Fruit fly (Drosophila melanogaster) whole organism, embryonic: ENCODE results near the gene CG14340.

ENCODE experiments used
- Adf1 ChIP-seq: fragments of 200-800 bp; sonication (Bioruptor generic); IDR thresholded peaks from 2 replicates; pipeline ENCODE4 v1.3.6; 2022; ENCODE audit warnings: missing biosample characterization, missing genetic modification characterization
- Bgb ChIP-seq: fragments of 200-800 bp; sonication (Bioruptor generic); IDR thresholded peaks from 2 replicates; pipeline ENCODE4 v1.3.6; 2022; ENCODE audit warnings: missing biosample characterization, missing genetic modification characterization; ENCODE audit not compliant: partially characterized antibody
- CG1024 ChIP-seq: fragments of 200-800 bp; sonication (Bioruptor generic); IDR thresholded peaks from 2 replicates; pipeline ENCODE4 v1.3.6; 2022; ENCODE audit warnings: missing biosample characterization, missing genetic modification characterization
- CG10979 ChIP-seq: fragments of 200-800 bp; sonication (Bioruptor generic); optimal IDR thresholded peaks from 2 replicates; lab custom pipeline; 2018; ENCODE audit warnings: missing biosample characterization, mild to moderate bottlenecking, missing genetic modification characterization, moderate library complexity
- CG11398 ChIP-seq: fragments of 200-800 bp; sonication (Bioruptor generic); optimal IDR thresholded peaks from 2 replicates; lab custom pipeline; 2016; ENCODE audit warnings: missing biosample characterization, missing genetic modification characterization
- CG15011 ChIP-seq: fragments of 200-800 bp; sonication (Bioruptor generic); optimal IDR thresholded peaks from 3 replicates; lab custom pipeline; 2018; ENCODE audit warnings: missing biosample characterization, mild to moderate bottlenecking, missing genetic modification characterization
- CG15514 ChIP-seq: fragments of 200-800 bp; sonication (Bioruptor generic); optimal IDR thresholded peaks from 3 replicates; lab custom pipeline; 2017; ENCODE audit warnings: missing biosample characterization, missing genetic modification characterization, mild to moderate bottlenecking, moderate library complexity, missing genetic modification reagents
- CG1603 ChIP-seq: fragments of 200-800 bp; sonication (Bioruptor generic); optimal IDR thresholded peaks from 2 replicates; lab custom pipeline; 2019; ENCODE audit warnings: missing biosample characterization, mild to moderate bottlenecking, missing genetic modification characterization, moderate library complexity
- CG16779 ChIP-seq: fragments of 200-800 bp; sonication (Bioruptor generic); IDR thresholded peaks from 2 replicates; pipeline ENCODE4 v1.3.6; 2022; ENCODE audit warnings: missing biosample characterization, missing genetic modification characterization
- CG17328 ChIP-seq: fragments of 200-800 bp; sonication (Bioruptor generic); IDR thresholded peaks from 2 replicates; pipeline ENCODE4 v1.3.6; 2022; ENCODE audit warnings: missing biosample characterization, missing genetic modification characterization
- CG17361 ChIP-seq: fragments of 200-800 bp; sonication (Bioruptor generic); IDR thresholded peaks from 3 replicates; pipeline ENCODE4 v1.3.6; 2022; ENCODE audit warnings: missing biosample characterization, missing genetic modification characterization
- CG2120 ChIP-seq: fragments of 200-800 bp; sonication (Bioruptor generic); optimal IDR thresholded peaks from 3 replicates; lab custom pipeline; 2016; ENCODE audit warnings: missing biosample characterization, missing genetic modification characterization
- CG2202 ChIP-seq: fragments of 200-800 bp; sonication (Bioruptor generic); optimal IDR thresholded peaks from 2 replicates; lab custom pipeline; 2018; ENCODE audit warnings: missing biosample characterization, mild to moderate bottlenecking, missing genetic modification characterization
- CG33213 ChIP-seq: fragments of 200-800 bp; sonication (Bioruptor generic); optimal IDR thresholded peaks from 3 replicates; lab custom pipeline; 2016; ENCODE audit warnings: missing biosample characterization, missing genetic modification characterization
- CG34422 ChIP-seq: fragments of 200-800 bp; sonication (Bioruptor generic); IDR thresholded peaks from 3 replicates; pipeline ENCODE4 v1.3.6; 2022; ENCODE audit warnings: missing biosample characterization, missing genetic modification characterization
- CG7556 ChIP-seq: fragments of 200-800 bp; sonication (Bioruptor generic); optimal IDR thresholded peaks from 2 replicates; lab custom pipeline; 2017; ENCODE audit warnings: missing biosample characterization, mild to moderate bottlenecking, missing genetic modification characterization
- CG9876 ChIP-seq: fragments of 200-800 bp; sonication (Bioruptor generic); optimal IDR thresholded peaks from 2 replicates; lab custom pipeline; 2016; ENCODE audit warnings: missing biosample characterization, missing genetic modification characterization
- CG9932 ChIP-seq: fragments of 200-800 bp; sonication (Bioruptor generic); IDR thresholded peaks from 2 replicates; pipeline ENCODE4 v1.3.6; 2022; ENCODE audit warnings: missing biosample characterization, missing genetic modification characterization
- Chrac-16 ChIP-seq: fragments of 200-800 bp; sonication (Bioruptor generic); optimal IDR thresholded peaks from 3 replicates; lab custom pipeline; 2016; ENCODE audit warnings: missing biosample characterization, missing genetic modification characterization
- E2f1 ChIP-seq: fragments of 200-800 bp; sonication (Bioruptor generic); IDR thresholded peaks from 2 replicates; pipeline ENCODE4 v1.3.6; 2022; ENCODE audit warnings: missing biosample characterization, missing genetic modification characterization
- HmgD ChIP-seq: fragments of 200-800 bp; sonication (Bioruptor generic); optimal IDR thresholded peaks from 3 replicates; lab custom pipeline; 2016; ENCODE audit warnings: missing biosample characterization, missing genetic modification characterization
- Hmr ChIP-seq: fragments of 200-800 bp; sonication (Bioruptor generic); optimal IDR thresholded peaks from 3 replicates; lab custom pipeline; 2017; ENCODE audit warnings: mild to moderate bottlenecking, missing biosample characterization, missing genetic modification reagents, missing genetic modification characterization
- Mad ChIP-seq: fragments of 200-800 bp; sonication (Bioruptor generic); optimal IDR thresholded peaks from 2 replicates; lab custom pipeline; 2016; ENCODE audit warnings: missing biosample characterization, missing genetic modification characterization
- Nf-YA ChIP-seq: fragments of 200-800 bp; sonication (Bioruptor generic); IDR thresholded peaks from 2 replicates; pipeline ENCODE4 v1.3.6; 2022; ENCODE audit warnings: missing biosample characterization, missing genetic modification characterization
- Nf-YC ChIP-seq: fragments of 200-800 bp; optimal IDR thresholded peaks from 3 replicates; lab custom pipeline; 2019; ENCODE audit warnings: missing biosample characterization, mild to moderate bottlenecking, missing genetic modification characterization, moderate library complexity
- Pdp1 ChIP-seq, 2 experiments: fragments of 200-800 bp; sonication (Bioruptor generic); optimal IDR thresholded peaks; 3 replicates each; lab custom pipeline; 2016; ENCODE audit warnings: missing biosample characterization in 2 of 2, missing genetic modification characterization in 2 of 2, mild to moderate bottlenecking in 1 of 2, moderate library complexity in 1 of 2
- Tbp ChIP-seq: fragments of >200 bp; optimal IDR thresholded peaks from 2 replicates; lab custom pipeline; 2018; ENCODE audit warnings: missing biosample characterization, missing genetic modification characterization
- Usf ChIP-seq: fragments of 200-800 bp; sonication (Bioruptor generic); optimal IDR thresholded peaks from 2 replicates; lab custom pipeline; 2017; ENCODE audit warnings: missing genotype, missing biosample characterization, missing genetic modification characterization
- bbx ChIP-seq: fragments of 200-800 bp; sonication (Bioruptor generic); IDR thresholded peaks from 2 replicates; pipeline ENCODE4 v1.3.6; 2022; ENCODE audit warnings: missing biosample characterization, missing genetic modification characterization; ENCODE audit not compliant: partially characterized antibody
- caup ChIP-seq: fragments of 200-800 bp; sonication (Bioruptor generic); optimal IDR thresholded peaks from 3 replicates; lab custom pipeline; 2017; ENCODE audit warnings: missing biosample characterization, mild to moderate bottlenecking, missing genetic modification characterization, moderate library complexity; ENCODE audit not compliant: severe bottlenecking
- cg ChIP-seq: fragments of 200-800 bp; sonication (Bioruptor generic); optimal IDR thresholded peaks from 3 replicates; lab custom pipeline; 2019; ENCODE audit warnings: missing biosample characterization, mild to moderate bottlenecking, missing genetic modification characterization, moderate library complexity
- dpn ChIP-seq, 2 experiments: fragments of 200-800 bp; sonication (Bioruptor generic); optimal IDR thresholded peaks; 3 replicates each; lab custom pipeline; 2016; ENCODE audit warnings: missing biosample characterization in 2 of 2, missing genetic modification characterization in 2 of 2
- gcm ChIP-seq: fragments of 200-800 bp; sonication (Bioruptor generic); optimal IDR thresholded peaks from 2 replicates; lab custom pipeline; 2019; ENCODE audit warnings: missing biosample characterization, mild to moderate bottlenecking, missing genetic modification characterization, moderate library complexity
- hth ChIP-seq: fragments of >200 bp; optimal IDR thresholded peaks from 2 replicates; lab custom pipeline; 2017; ENCODE audit warnings: inconsistent platforms
- knrl ChIP-seq: fragments of 200-800 bp; sonication (Bioruptor generic); IDR thresholded peaks from 3 replicates; pipeline ENCODE4 v1.3.6; 2022; ENCODE audit warnings: missing biosample characterization, missing genetic modification characterization; ENCODE audit not compliant: partially characterized antibody
- lbe ChIP-seq: fragments of 200-800 bp; sonication (Bioruptor generic); optimal IDR thresholded peaks from 2 replicates; lab custom pipeline; 2016; ENCODE audit warnings: missing biosample characterization, mild to moderate bottlenecking, missing genetic modification characterization
- mam ChIP-seq: fragments of 200-800 bp; sonication (Bioruptor generic); optimal IDR thresholded peaks from 3 replicates; lab custom pipeline; 2016; ENCODE audit warnings: missing biosample characterization, missing genetic modification characterization
- nom ChIP-seq: fragments of 200-800 bp; sonication (Bioruptor generic); optimal IDR thresholded peaks from 2 replicates; lab custom pipeline; 2017; ENCODE audit warnings: missing biosample characterization, missing genetic modification characterization, mild to moderate bottlenecking, moderate library complexity, missing genetic modification reagents
- onecut ChIP-seq: fragments of 200-800 bp; sonication (Bioruptor generic); IDR thresholded peaks from 2 replicates; pipeline ENCODE4 v1.3.6; 2022; ENCODE audit warnings: missing biosample characterization, missing genetic modification characterization
- pfk ChIP-seq: fragments of 200-800 bp; sonication (Bioruptor generic); optimal IDR thresholded peaks from 2 replicates; lab custom pipeline; 2018; ENCODE audit warnings: missing biosample characterization, mild to moderate bottlenecking, missing genetic modification characterization, moderate library complexity
- pita ChIP-seq: fragments of 200-800 bp; sonication (Bioruptor generic); optimal IDR thresholded peaks from 2 replicates; lab custom pipeline; 2017; ENCODE audit warnings: missing biosample characterization, mild to moderate bottlenecking, missing genetic modification characterization
- pros ChIP-seq: fragments of 200-800 bp; sonication (Bioruptor generic); optimal IDR thresholded peaks from 3 replicates; lab custom pipeline; 2019; ENCODE audit warnings: missing biosample characterization, mild to moderate bottlenecking, missing genetic modification characterization, moderate library complexity
- scrt ChIP-seq: fragments of 200-800 bp; sonication (Bioruptor generic); optimal IDR thresholded peaks from 2 replicates; lab custom pipeline; 2018; ENCODE audit warnings: missing biosample characterization, mild to moderate bottlenecking, missing genetic modification characterization, moderate library complexity
- sens-2 ChIP-seq: fragments of 200-800 bp; sonication (Bioruptor generic); IDR thresholded peaks from 2 replicates; pipeline ENCODE4 v1.3.6; 2022; ENCODE audit warnings: missing biosample characterization, missing genetic modification characterization
- shn ChIP-seq: fragments of 200-800 bp; sonication (Bioruptor generic); optimal IDR thresholded peaks from 3 replicates; lab custom pipeline; 2016; ENCODE audit warnings: missing biosample characterization, missing genetic modification characterization
- slou ChIP-seq: fragments of 200-800 bp; sonication (Bioruptor generic); optimal IDR thresholded peaks from 3 replicates; lab custom pipeline; 2016; ENCODE audit warnings: missing biosample characterization, missing genetic modification characterization
- sr ChIP-seq: fragments of 200-800 bp; sonication (Bioruptor generic); IDR thresholded peaks from 3 replicates; pipeline ENCODE4 v1.3.6; 2022; ENCODE audit warnings: missing biosample characterization, missing genetic modification characterization
- ssp ChIP-seq: fragments of 200-800 bp; sonication (Bioruptor generic); IDR thresholded peaks from 2 replicates; pipeline ENCODE4 v1.3.6; 2022; ENCODE audit warnings: missing biosample characterization, missing genetic modification characterization
- sug ChIP-seq: fragments of 200-800 bp; optimal IDR thresholded peaks from 2 replicates; lab custom pipeline; 2019; ENCODE audit warnings: missing biosample characterization, mild to moderate bottlenecking, missing genetic modification characterization, moderate library complexity
- tgo ChIP-seq: fragments of 200-800 bp; sonication (Bioruptor generic); IDR thresholded peaks from 3 replicates; pipeline ENCODE4 v1.3.6; 2022; ENCODE audit warnings: missing biosample characterization, missing genetic modification characterization

Gene CG14340

DNA sequence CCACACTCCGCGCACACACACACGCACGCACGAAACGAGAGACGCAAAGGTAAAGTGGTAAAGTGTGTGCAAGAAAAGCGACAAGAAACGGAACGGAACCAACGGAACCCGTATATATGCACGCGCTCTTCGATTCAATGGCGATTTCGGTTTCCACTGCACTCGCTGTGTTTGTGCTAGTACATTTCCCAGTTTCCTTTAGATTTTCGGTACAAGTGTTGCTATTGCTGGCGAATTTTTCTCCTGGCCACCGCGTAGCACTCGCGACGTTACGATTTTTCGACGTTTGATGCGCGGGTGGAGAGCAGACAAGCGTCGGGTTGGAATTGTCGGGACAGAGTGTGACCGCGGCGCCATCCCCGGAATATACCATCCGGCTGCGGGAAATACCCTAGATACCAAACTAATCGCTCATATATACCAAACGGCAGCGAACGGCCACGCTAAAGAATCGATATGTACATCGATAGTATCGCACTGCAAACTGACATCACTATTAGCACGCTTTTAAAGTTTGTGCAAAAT, 35.2 kb upstream of the CG14340 start, which contains the start of the genes S and ast:
S (minus strand) TSS at position 347 of the 525 bp plus-strand sequence.
ast (plus strand) TSS at position 480 of the 525 bp plus-strand sequence.
- peak; percentile 44 for TF ChIP-seq mam (GFP tag; lab: Kevin White, UChicago)
- peak; percentile 1 for TF ChIP-seq CG2202 (tag; lab: Kevin White, UChicago)
- TF ChIP-seq sr (GFP tag; lab: Robert Waterston, UW): 0 out of 3 replicates have a peak, but pooled peaks have one; percentile 13
- peak; percentile 77 for TF ChIP-seq Hmr (GFP tag; lab: Kevin White, UChicago)
- peak; percentile 34 for TF ChIP-seq scrt (GFP tag; lab: Kevin White, UChicago)
- TF ChIP-seq sens-2 (GFP tag; lab: Robert Waterston, UW): no peak
- 0 out of 2 replicates have a peak, but pooled peaks have one; percentile 20 for TF ChIP-seq CG17328
- TF ChIP-seq Chrac-16 (GFP tag; lab: Kevin White, UChicago): no peak
- TF ChIP-seq CG33213 (GFP tag; lab: Kevin White, UChicago): peak; percentile 59
- peak; percentile 26 for TF ChIP-seq Mad
- TF ChIP-seq CG15011: no peak
- TF ChIP-seq pfk (GFP tag; lab: Kevin White, UChicago): peak; percentile 73
- peak; percentile 81 for TF ChIP-seq CG9932
- TF ChIP-seq shn: peak; percentile 6
- TF ChIP-seq CG16779 (GFP tag; lab: Robert Waterston, UW): peak; percentile 13; the same call in 1 of the 2 replicates
- peak; percentile 19 for TF ChIP-seq CG2120 (GFP tag; lab: Kevin White, UChicago)
- peak; percentile 29; the same call in 2 of the 3 replicates for TF ChIP-seq CG17361 (GFP tag; lab: Robert Waterston, UW)
- peak in 1 of 2 experiments; percentile 52 for TF ChIP-seq Pdp1 (GFP tag; optimal IDR thresholded peaks at IDR 0.05; lab: Kevin White, UChicago)
- no peak for TF ChIP-seq Tbp
- TF ChIP-seq CG7556 (GFP tag; lab: Kevin White, UChicago): peak; percentile 4
- TF ChIP-seq slou (GFP tag; lab: Kevin White, UChicago): no peak
- TF ChIP-seq hth (lab: Kevin White, UChicago): no peak
- TF ChIP-seq CG1603: peak; percentile 86
- TF ChIP-seq CG34422: peak; percentile 66; the same call in 1 of the 3 replicates
- no peak for TF ChIP-seq tgo (GFP tag; lab: Robert Waterston, UW)
- TF ChIP-seq Bgb (GFP tag; lab: Robert Waterston, UW): peak; percentile 99
- TF ChIP-seq onecut (GFP tag; lab: Robert Waterston, UW): peak; percentile 23; the same call in 1 of the 2 replicates
- TF ChIP-seq gcm (GFP tag; lab: Kevin White, UChicago): peak; percentile 76
- TF ChIP-seq Adf1: peak; percentile 62
- peak; percentile 6 for TF ChIP-seq CG10979 (tag; lab: Kevin White, UChicago)
- peak; percentile 49 for TF ChIP-seq pros (GFP tag; lab: Kevin White, UChicago)
- TF ChIP-seq CG9876 (GFP tag; lab: Kevin White, UChicago): peak; percentile 40
- TF ChIP-seq ssp (GFP tag; lab: Robert Waterston, UW): peak; percentile 50; the same call in 1 of the 2 replicates
- TF ChIP-seq cg (GFP tag; lab: Kevin White, UChicago): peak; percentile 16
- TF ChIP-seq lbe (GFP tag; lab: Kevin White, UChicago): no peak
- TF ChIP-seq HmgD (GFP tag; lab: Kevin White, UChicago): peak; percentile 62
- TF ChIP-seq bbx: peak; percentile 98
- peak; percentile 8 for TF ChIP-seq CG11398 (GFP tag; lab: Kevin White, UChicago)
- peak; percentile 41 for TF ChIP-seq Nf-YC (tag; lab: Kevin White, UChicago)
- TF ChIP-seq nom (GFP tag; lab: Kevin White, UChicago): peak; percentile 61
- TF ChIP-seq knrl: peak; percentile 97
- TF ChIP-seq caup: peak; percentile 3
- peak; percentile 6 to 23 for TF ChIP-seq dpn (GFP tag; optimal IDR thresholded peaks at IDR 0.05; lab: Kevin White, UChicago)
- TF ChIP-seq CG15514 (GFP tag; lab: Kevin White, UChicago): peak; percentile 84
- peak; percentile 24; the same call in 1 of the 2 replicates for TF ChIP-seq E2f1 (GFP tag; lab: Robert Waterston, UW)
- no peak for TF ChIP-seq Usf (GFP tag; lab: Kevin White, UChicago)
- peak; percentile 40 for TF ChIP-seq sug (tag; lab: Kevin White, UChicago)
- TF ChIP-seq Nf-YA (GFP tag; lab: Robert Waterston, UW): peak; percentile 56; the same call in 1 of the 2 replicates
- no peak for TF ChIP-seq CG1024
- TF ChIP-seq pita (GFP tag; lab: Kevin White, UChicago): no peak
